Worm (Caenorhabditis elegans) whole organism, midembryonic: ENCODE data around the gene fbxc-36.

Experiments used
- T22C8.4 ChIP-seq: fragments of 200-800 bp; sonication (Bioruptor generic); IDR thresholded peaks from 2 replicates; pipeline ENCODE4 v1.3.6; 2022; ENCODE audit warnings: missing genetic modification characterization, missing compliant biosample characterization
- cog-1 ChIP-seq: sonication (generic microtip); optimal IDR thresholded peaks from 2 replicates; lab custom pipeline; 2016; ENCODE audit warnings: missing genetic modification characterization, missing compliant biosample characterization
- flt-1 ChIP-seq: fragments of 200-800 bp; sonication (Bioruptor generic); IDR thresholded peaks from 2 replicates; pipeline ENCODE4 v1.3.6; 2022; ENCODE audit warnings: missing genetic modification characterization, missing compliant biosample characterization
- klf-2 ChIP-seq: fragments of 200-800 bp; sonication (Bioruptor generic); conservative IDR thresholded peaks from 2 replicates; pipeline ENCODE4 v1.3.6; 2022; ENCODE audit warnings: missing genetic modification reagents, missing genetic modification characterization, missing compliant biosample characterization
- med-1 ChIP-seq: sonication (generic microtip); optimal IDR thresholded peaks from 2 replicates; lab custom pipeline; 2017; ENCODE audit warnings: missing genetic modification characterization, mild to moderate bottlenecking, missing compliant biosample characterization, antibody characterized with exemption, missing genetic modification reagents; ENCODE audit not compliant: insufficient read depth
- ref-1 ChIP-seq: fragments of 200-800 bp; sonication (Bioruptor generic); conservative IDR thresholded peaks from 2 replicates; pipeline ENCODE4 v1.3.6; 2022; ENCODE audit warnings: missing genetic modification reagents, missing genetic modification characterization, missing compliant biosample characterization
- tab-1 ChIP-seq: fragments of 200-800 bp; sonication (Bioruptor generic); IDR thresholded peaks from 2 replicates; pipeline ENCODE4 v1.3.6; 2022; ENCODE audit warnings: missing genetic modification characterization, missing compliant biosample characterization
- ztf-23 ChIP-seq: fragments of 200-800 bp; sonication (Bioruptor generic); IDR thresholded peaks from 2 replicates; pipeline ENCODE4 v1.3.6; 2022; ENCODE audit warnings: missing genetic modification reagents, missing genetic modification characterization, missing compliant biosample characterization
- ztf-29 ChIP-seq: fragments of 200-800 bp; sonication (Bioruptor generic); IDR thresholded peaks from 2 replicates; pipeline ENCODE4 v1.3.6; 2022; ENCODE audit warnings: missing genetic modification reagents, missing genetic modification characterization, missing compliant biosample characterization

The fbxc-36 gene

ce11 chrII:940779-941178 is at the start of gene fbxc-36:
Gene fbxc-36, plus strand, starts transcription at chrII:940983.
- TF ChIP-seq ztf-29 (no peak), tab-1 (GFP tag; lab: Robert Waterston, UW) (no peak), klf-2 (no peak), med-1 (GFP tag; lab: Kevin White, UChicago) (no peak), cog-1 (no peak), flt-1 (GFP tag; lab: Robert Waterston, UW) (no peak), ztf-23 (GFP tag; lab: Robert Waterston, UW) (no peak), T22C8.4 (no peak)

DNA sequence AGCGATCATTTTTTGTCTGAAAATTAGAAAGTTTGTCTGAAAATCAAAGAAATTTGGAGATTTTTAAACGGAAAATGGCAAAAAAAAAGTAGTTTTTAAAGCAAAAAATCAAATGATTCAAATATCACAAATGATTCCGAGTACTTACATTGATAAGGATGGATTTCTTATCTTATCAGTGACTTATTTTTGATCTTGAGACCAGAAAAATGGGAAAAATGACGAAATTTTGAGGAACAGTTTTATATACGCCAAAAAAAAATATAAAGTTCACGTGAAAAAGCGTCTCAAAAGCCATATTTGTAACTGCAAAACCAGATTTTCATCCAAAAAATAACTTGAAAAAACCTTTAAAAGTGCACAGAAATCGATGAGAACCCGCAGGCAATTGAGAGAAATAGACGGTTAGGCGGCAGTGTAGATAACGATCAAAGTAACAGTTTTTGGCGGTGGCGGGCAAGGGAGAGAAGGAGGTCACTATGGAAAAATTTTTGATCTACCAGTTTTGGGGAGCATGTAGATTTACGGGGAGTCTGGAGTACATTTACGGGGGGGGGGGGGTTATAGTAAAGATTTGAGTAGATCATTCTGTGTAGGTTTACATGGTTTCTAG is 40.0 kb upstream of the fbxc-36 start, which contains the start of gene T07D3.9:
Gene T07D3.9, minus strand, starts transcription at position 194 of the 613 bp plus-strand sequence.
- TF ChIP-seq cog-1 (no peak), flt-1 (GFP tag; lab: Robert Waterston, UW) (no peak), ref-1 (no peak), ztf-23 (GFP tag; lab: Robert Waterston, UW) (no peak), ztf-29 (no peak), med-1 (GFP tag; lab: Kevin White, UChicago) (no peak), tab-1 (GFP tag; lab: Robert Waterston, UW) (no peak), klf-2 (no peak), T22C8.4 (no peak)

ce11 chrII:901632-902031 is 39.2 kb upstream of the fbxc-36 start, which contains the start of gene T07D3.2:
Gene T07D3.2, plus strand, starts transcription at chrII:901932.
- TF ChIP-seq klf-2 (no peak), ztf-23 (GFP tag; lab: Robert Waterston, UW) (no peak), tab-1 (GFP tag; lab: Robert Waterston, UW) (no peak), flt-1 (GFP tag; lab: Robert Waterston, UW) (no peak), T22C8.4 (no peak), med-1 (GFP tag; lab: Kevin White, UChicago) (no peak)

DNA sequence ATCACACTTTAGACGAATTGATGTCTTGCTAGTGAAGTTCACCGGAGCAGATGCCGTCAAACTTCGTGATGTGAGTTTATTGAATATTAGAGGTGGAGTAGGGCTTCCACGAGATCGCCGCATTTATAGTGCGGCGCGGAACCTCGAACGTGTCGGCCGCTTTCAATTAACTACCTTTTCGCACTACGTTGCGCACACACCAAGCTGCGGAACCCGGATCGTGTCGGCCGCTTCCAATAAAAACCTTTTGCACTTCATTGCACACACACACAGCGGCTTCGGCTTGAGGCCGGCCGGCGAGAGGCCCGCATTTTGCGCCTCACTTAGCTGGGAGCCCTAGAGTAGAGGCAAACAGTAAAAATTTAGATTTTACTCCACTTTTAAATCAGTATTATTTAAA is 35.4 kb upstream of the fbxc-36 start:
- TF ChIP-seq ztf-29 (no peak), ztf-23 (GFP tag; lab: Robert Waterston, UW) (no peak), med-1 (GFP tag; lab: Kevin White, UChicago) (no peak), ref-1 (no peak), cog-1 (no peak), T22C8.4 (no peak), tab-1 (GFP tag; lab: Robert Waterston, UW) (no peak), klf-2 (no peak), flt-1 (GFP tag; lab: Robert Waterston, UW) (no peak)

DNA sequence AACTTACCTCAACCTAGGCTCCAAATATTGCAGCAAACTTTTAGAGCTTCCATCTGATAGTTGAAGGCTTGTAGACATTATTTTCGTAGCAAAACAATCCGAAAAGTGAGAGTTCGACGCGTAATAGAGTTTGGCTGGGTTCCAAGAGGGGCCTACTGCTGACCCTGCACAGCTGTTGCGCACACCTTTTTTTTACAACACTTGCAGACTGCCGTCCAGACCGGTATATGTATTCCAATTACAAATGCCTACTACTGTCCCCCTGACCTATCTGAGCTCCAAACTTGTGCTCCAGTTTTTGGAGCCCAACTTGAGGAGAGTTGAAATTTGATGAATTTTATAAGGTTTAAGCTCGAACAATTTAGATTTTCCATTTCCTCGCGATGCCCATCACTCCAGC is 31.2 kb upstream of the fbxc-36 start, which contains the start of the genes fbxc-24 and fbxc-27:
Gene fbxc-24, minus strand, starts transcription at position 101 of the 400 bp plus-strand sequence.
Gene fbxc-27, plus strand, starts transcription at position 216 of the 400 bp plus-strand sequence.
- no peak for TF ChIP-seq klf-2
- TF ChIP-seq T22C8.4: no peak
- no peak for TF ChIP-seq flt-1 (GFP tag; lab: Robert Waterston, UW)

DNA sequence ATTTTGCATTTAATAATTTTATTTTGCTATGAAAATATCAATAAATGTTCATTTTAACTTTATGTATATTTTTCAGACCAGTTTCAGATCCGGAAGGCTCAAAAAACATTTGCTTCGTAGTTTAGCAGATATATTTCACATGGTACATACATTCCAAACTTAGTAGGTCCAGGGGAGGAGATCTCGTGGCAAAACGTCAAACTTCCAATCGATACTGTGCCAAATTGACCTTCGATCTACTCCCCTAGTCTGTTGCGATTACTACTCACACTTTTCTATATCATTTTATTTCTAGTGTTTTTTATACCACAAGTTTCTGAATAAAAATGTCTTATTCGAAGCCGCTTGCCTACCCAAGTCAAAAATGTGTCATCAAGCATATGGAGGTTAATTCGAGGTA is 29.1 kb upstream of the fbxc-36 start, which contains the start of gene fbxc-31:
Gene fbxc-31, plus strand, starts transcription at position 301 of the 400 bp plus-strand sequence.
- no peak for TF ChIP-seq flt-1 (GFP tag; lab: Robert Waterston, UW)
- TF ChIP-seq cog-1: no peak
- no peak for TF ChIP-seq med-1 (GFP tag; lab: Kevin White, UChicago)
- TF ChIP-seq ztf-23 (GFP tag; lab: Robert Waterston, UW): no peak

DNA sequence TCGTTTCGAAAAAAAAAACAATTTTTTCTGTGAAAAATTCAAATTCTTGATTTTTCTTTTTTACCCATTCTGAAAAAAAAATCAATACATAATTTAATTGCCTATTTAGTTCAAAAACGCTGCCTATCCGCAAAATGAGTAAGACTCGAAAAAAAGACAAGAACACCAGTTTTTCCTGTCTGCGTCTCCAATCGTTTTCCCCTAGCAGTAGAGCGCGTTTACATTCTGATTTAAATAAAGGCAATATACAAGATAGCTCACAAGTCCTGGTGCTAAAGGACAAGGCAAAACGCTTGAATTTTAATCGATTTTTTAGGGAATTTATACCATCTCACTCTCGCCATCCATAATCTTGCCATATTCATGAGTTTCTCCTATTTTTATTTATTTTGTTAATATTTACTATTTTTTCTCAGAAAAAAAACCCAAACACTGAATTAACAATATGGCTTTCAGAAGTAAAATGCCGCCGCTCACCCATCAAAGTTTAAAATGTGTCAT is 27.5 kb upstream of the fbxc-36 start, which contains the start of gene fbxc-33:
Gene fbxc-33, plus strand, starts transcription at position 451 of the 501 bp plus-strand sequence.
- TF ChIP-seq ztf-29 (no peak), ref-1 (no peak), T22C8.4 (no peak), klf-2 (no peak), tab-1 (GFP tag; lab: Robert Waterston, UW) (no peak), ztf-23 (GFP tag; lab: Robert Waterston, UW) (no peak), flt-1 (GFP tag; lab: Robert Waterston, UW) (no peak), cog-1 (no peak)

- TF ChIP-seq ztf-23 (GFP tag; lab: Robert Waterston, UW): no peak
- TF ChIP-seq ref-1: no peak
- no peak for TF ChIP-seq klf-2
- TF ChIP-seq cog-1: no peak
- no peak for TF ChIP-seq med-1 (GFP tag; lab: Kevin White, UChicago)
- no peak for TF ChIP-seq ztf-29
- TF ChIP-seq T22C8.4: no peak
- no peak for TF ChIP-seq tab-1 (GFP tag; lab: Robert Waterston, UW)
- TF ChIP-seq flt-1 (GFP tag; lab: Robert Waterston, UW): no peak
Measured at ce11 chrII:915206-915605, 25.6 kb upstream of the fbxc-36 start.

ce11 chrII:915780-916179 is 25.0 kb upstream of the fbxc-36 start, which contains the start of gene fbxc-29:
Gene fbxc-29, plus strand, starts transcription at chrII:916080.
- TF ChIP-seq ztf-23 (GFP tag; lab: Robert Waterston, UW): no peak

ce11 chrII:917324-917723 is 23.5 kb upstream of the fbxc-36 start, which contains the start of gene fbxc-30:
Gene fbxc-30, plus strand, starts transcription at chrII:917624.
- TF ChIP-seq ztf-23 (GFP tag; lab: Robert Waterston, UW): no peak
- no peak for TF ChIP-seq cog-1
- no peak for TF ChIP-seq ref-1

ce11 chrII:920326-920725 is 20.5 kb upstream of the fbxc-36 start:
- no peak for TF ChIP-seq T22C8.4
